Worm (Caenorhabditis elegans) whole organism, L3 larva: ENCODE data around the gene mcm-7.

ENCODE experiments used
- R02D3.7 ChIP-seq: fragments of 150-350 bp; optimal IDR thresholded peaks from 2 replicates; lab custom pipeline; 2014; ENCODE audit warnings: missing biosample characterization, missing genetic modification characterization
- ZK546.5 ChIP-seq: sonication (generic microtip); optimal IDR thresholded peaks from 2 replicates; lab custom pipeline; 2017; ENCODE audit warnings: missing biosample characterization, missing genetic modification characterization
- ama-1 ChIP-seq: fragments of 150-350 bp; optimal IDR thresholded peaks from 2 replicates; lab custom pipeline; 2018
- ceh-16 ChIP-seq: sonication (generic microtip); optimal IDR thresholded peaks from 2 replicates; lab custom pipeline; 2017; ENCODE audit warnings: missing biosample characterization, missing genetic modification characterization
- ceh-9 ChIP-seq: sonication (generic microtip); optimal IDR thresholded peaks from 2 replicates; lab custom pipeline; 2018; ENCODE audit warnings: missing biosample characterization, missing genetic modification characterization
- daf-12 ChIP-seq: fragments of 150-350 bp; optimal IDR thresholded peaks from 2 replicates; lab custom pipeline; 2014; ENCODE audit warnings: missing biosample characterization, missing genetic modification reagents, missing genetic modification characterization
- egl-27 ChIP-seq: sonication (generic microtip); optimal IDR thresholded peaks from 4 replicates; lab custom pipeline; 2017; ENCODE audit warnings: missing biosample characterization, missing genetic modification reagents, missing genetic modification characterization
- elt-1 ChIP-seq: fragments of 150-350 bp; optimal IDR thresholded peaks from 2 replicates; lab custom pipeline; 2014; ENCODE audit warnings: missing biosample characterization, missing genetic modification characterization
- elt-2 ChIP-seq: sonication (generic microtip); optimal IDR thresholded peaks from 2 replicates; lab custom pipeline; 2016; ENCODE audit warnings: missing genetic modification reagents, mild to moderate bottlenecking, missing genetic modification characterization, missing compliant biosample characterization
- fos-1 ChIP-seq: fragments of 150-350 bp; optimal IDR thresholded peaks from 2 replicates; lab custom pipeline; 2014; ENCODE audit warnings: missing biosample characterization, missing genetic modification characterization
- hmg-11 ChIP-seq: sonication (generic microtip); optimal IDR thresholded peaks from 2 replicates; lab custom pipeline; 2016; ENCODE audit warnings: missing genetic modification characterization, missing compliant biosample characterization
- jun-1 ChIP-seq: fragments of 150-350 bp; optimal IDR thresholded peaks from 2 replicates; lab custom pipeline; 2014; ENCODE audit warnings: missing biosample characterization, missing genetic modification reagents, missing genetic modification characterization
- lin-15B ChIP-seq: fragments of 150-350 bp; optimal IDR thresholded peaks from 2 replicates; lab custom pipeline; 2014; ENCODE audit warnings: missing biosample characterization, missing genetic modification characterization
- lin-39 ChIP-seq: fragments of 150-350 bp; optimal IDR thresholded peaks from 2 replicates; lab custom pipeline; 2018; ENCODE audit warnings: missing biosample characterization, missing genetic modification reagents, missing genetic modification characterization
- lsy-12 ChIP-seq: sonication (generic microtip); optimal IDR thresholded peaks from 2 replicates; lab custom pipeline; 2016; ENCODE audit warnings: mild to moderate bottlenecking, missing genetic modification characterization, missing compliant biosample characterization
- mdl-1 ChIP-seq: fragments of 150-350 bp; optimal IDR thresholded peaks from 2 replicates; lab custom pipeline; 2014; ENCODE audit warnings: missing biosample characterization, missing genetic modification characterization
- nfya-1 ChIP-seq: sonication (generic microtip); optimal IDR thresholded peaks from 2 replicates; lab custom pipeline; 2017; ENCODE audit warnings: missing genetic modification characterization, mild to moderate bottlenecking, missing compliant biosample characterization, antibody characterized with exemption, moderate library complexity; ENCODE audit not compliant: insufficient read depth
- nhr-12 ChIP-seq: fragments of 150-350 bp; optimal IDR thresholded peaks from 2 replicates; lab custom pipeline; 2014; ENCODE audit warnings: missing biosample characterization, missing genetic modification characterization
- nhr-23 ChIP-seq: fragments of 150-350 bp; optimal IDR thresholded peaks from 2 replicates; lab custom pipeline; 2014; ENCODE audit warnings: missing biosample characterization, missing genetic modification reagents, missing genetic modification characterization
- nhr-25 ChIP-seq: sonication (generic microtip); optimal IDR thresholded peaks from 2 replicates; lab custom pipeline; 2017; ENCODE audit warnings: missing biosample characterization, missing genetic modification characterization
- nhr-43 ChIP-seq: sonication (generic microtip); optimal IDR thresholded peaks from 2 replicates; lab custom pipeline; 2016; ENCODE audit warnings: mild to moderate bottlenecking, missing genetic modification characterization, missing compliant biosample characterization; ENCODE audit not compliant: poor library complexity, severe bottlenecking
- nhr-67 ChIP-seq: fragments of 150-350 bp; optimal IDR thresholded peaks from 2 replicates; lab custom pipeline; 2014; ENCODE audit warnings: missing biosample characterization, missing genetic modification characterization
- nhr-76 ChIP-seq: fragments of 150-350 bp; sonication (generic microtip); optimal IDR thresholded peaks from 5 replicates; lab custom pipeline; 2014; ENCODE audit warnings: missing biosample characterization, missing genetic modification characterization
- pha-4 ChIP-seq: fragments of 150-350 bp; optimal IDR thresholded peaks from 2 replicates; lab custom pipeline; 2014; ENCODE audit warnings: missing biosample characterization, missing genetic modification reagents, missing genetic modification characterization
- pqm-1 ChIP-seq: fragments of 150-350 bp; optimal IDR thresholded peaks from 2 replicates; lab custom pipeline; 2017; ENCODE audit warnings: missing biosample characterization, missing genetic modification characterization, inconsistent platforms
- sea-2 ChIP-seq: fragments of 150-350 bp; sonication (generic microtip); optimal IDR thresholded peaks from 4 replicates; lab custom pipeline; 2014; ENCODE audit warnings: missing biosample characterization, missing genetic modification reagents, missing genetic modification characterization
- skn-1 ChIP-seq: fragments of 150-350 bp; optimal IDR thresholded peaks from 2 replicates; lab custom pipeline; 2014; ENCODE audit warnings: missing biosample characterization, missing genetic modification characterization
- snpc-4 ChIP-seq: fragments of 150-350 bp; optimal IDR thresholded peaks from 2 replicates; lab custom pipeline; 2014; ENCODE audit warnings: missing biosample characterization, missing genetic modification characterization
- tbx-2 ChIP-seq: sonication (generic microtip); optimal IDR thresholded peaks from 2 replicates; lab custom pipeline; 2016; ENCODE audit warnings: mild to moderate bottlenecking, missing genetic modification characterization, missing compliant biosample characterization
- unc-39 ChIP-seq: sonication (generic microtip); optimal IDR thresholded peaks from 4 replicates; lab custom pipeline; 2017; ENCODE audit warnings: missing biosample characterization, missing genetic modification characterization
- unc-62 ChIP-seq: fragments of 150-350 bp; sonication (generic microtip); optimal IDR thresholded peaks from 4 replicates; lab custom pipeline; 2014; ENCODE audit warnings: missing biosample characterization, missing genetic modification reagents, missing genetic modification characterization
- zag-1 ChIP-seq: fragments of 150-350 bp; optimal IDR thresholded peaks from 2 replicates; lab custom pipeline; 2014; ENCODE audit warnings: missing biosample characterization, missing genetic modification characterization
- ztf-11 ChIP-seq: fragments of 150-350 bp; optimal IDR thresholded peaks from 2 replicates; lab custom pipeline; 2014; ENCODE audit warnings: missing biosample characterization, missing genetic modification characterization
- ztf-4 ChIP-seq: fragments of 150-350 bp; optimal IDR thresholded peaks from 2 replicates; lab custom pipeline; 2014; ENCODE audit warnings: missing biosample characterization, missing genetic modification characterization

The mcm-7 gene

ce11 chrV:4346799-4347198 is at the start of gene mcm-7:
TSS of gene mcm-7 (plus strand) at chrV:4347166.
- TF ChIP-seq nfya-1 (tag; lab: Kevin White, UChicago): peak; percentile 78
- TF ChIP-seq daf-12 (tag; lab: Kevin White, UChicago): no peak
- TF ChIP-seq ama-1: peak; percentile 32
- TF ChIP-seq nhr-43 (tag; lab: Kevin White, UChicago): no peak
- peak; percentile 42 for TF ChIP-seq nhr-23 (tag; lab: Kevin White, UChicago)
- TF ChIP-seq elt-2: peak; percentile 35
- peak; percentile 75 for TF ChIP-seq lin-15B (tag; lab: Kevin White, UChicago)
- peak; percentile 74 for TF ChIP-seq hmg-11 (tag; lab: Kevin White, UChicago)
- TF ChIP-seq elt-1 (tag; lab: Kevin White, UChicago): no peak
- TF ChIP-seq ceh-9 (tag; lab: Kevin White, UChicago): no peak
- TF ChIP-seq pqm-1 (tag; lab: Kevin White, UChicago): peak; percentile 21
- TF ChIP-seq ZK546.5: no peak
- no peak for TF ChIP-seq pha-4
- no peak for TF ChIP-seq nhr-12 (tag; lab: Kevin White, UChicago)
- TF ChIP-seq ceh-16 (tag; lab: Kevin White, UChicago): no peak
- TF ChIP-seq lin-39 (tag; lab: Kevin White, UChicago): peak; percentile 27
- peak; percentile 1 for TF ChIP-seq snpc-4 (tag; lab: Kevin White, UChicago)
- peak; percentile 68 for TF ChIP-seq nhr-25 (tag; lab: Kevin White, UChicago)
- TF ChIP-seq tbx-2 (tag; lab: Kevin White, UChicago): no peak
- no peak for TF ChIP-seq nhr-67
- no peak for TF ChIP-seq sea-2 (GFP tag; lab: Kevin White, UChicago)
- no peak for TF ChIP-seq egl-27
- no peak for TF ChIP-seq fos-1 (tag; lab: Kevin White, UChicago)

ce11 chrV:4298579-4298978 is 48.4 kb upstream of the mcm-7 start, which contains the start of gene ZC132.11:
TSS of gene ZC132.11 (minus strand) at chrV:4298679.
- TF ChIP-seq hmg-11 (tag; lab: Kevin White, UChicago) (no peak), pqm-1 (tag; lab: Kevin White, UChicago) (no peak)

- TF ChIP-seq lin-15B (tag; lab: Kevin White, UChicago) (no peak), ceh-16 (tag; lab: Kevin White, UChicago) (no peak), nfya-1 (tag; lab: Kevin White, UChicago) (no peak), lsy-12 (tag; lab: Kevin White, UChicago) (no peak), nhr-23 (tag; lab: Kevin White, UChicago) (no peak), skn-1 (tag; lab: Kevin White, UChicago) (no peak), nhr-43 (tag; lab: Kevin White, UChicago) (no peak), unc-62 (no peak)
Observed at ce11 chrV:4299741-4300140, 47.2 kb upstream of the mcm-7 start, which contains the start of gene ZC132.3. TSS of gene ZC132.3 (minus strand) at chrV:4299841.

ce11 chrV:4302842-4303241 is 44.1 kb upstream of the mcm-7 start:
- TF ChIP-seq R02D3.7 (no peak), nhr-23 (tag; lab: Kevin White, UChicago) (no peak)

- TF ChIP-seq nhr-23 (tag; lab: Kevin White, UChicago) (no peak), zag-1 (no peak), elt-2 (no peak), nhr-67 (no peak), mdl-1 (no peak), ceh-16 (tag; lab: Kevin White, UChicago) (no peak), nhr-76 (tag; lab: Kevin White, UChicago) (no peak), pha-4 (no peak), unc-62 (no peak), skn-1 (tag; lab: Kevin White, UChicago) (no peak), ztf-11 (no peak), ztf-4 (tag; lab: Kevin White, UChicago) (no peak), unc-39 (no peak), jun-1 (tag; lab: Kevin White, UChicago) (no peak), fos-1 (tag; lab: Kevin White, UChicago) (no peak), ceh-9 (tag; lab: Kevin White, UChicago) (no peak)
Observed at ce11 chrV:4303793-4304192, 43.2 kb upstream of the mcm-7 start.
